Worm (Caenorhabditis elegans): ENCODE results near the gene E04F6.10.

Gene E04F6.10

DNA sequence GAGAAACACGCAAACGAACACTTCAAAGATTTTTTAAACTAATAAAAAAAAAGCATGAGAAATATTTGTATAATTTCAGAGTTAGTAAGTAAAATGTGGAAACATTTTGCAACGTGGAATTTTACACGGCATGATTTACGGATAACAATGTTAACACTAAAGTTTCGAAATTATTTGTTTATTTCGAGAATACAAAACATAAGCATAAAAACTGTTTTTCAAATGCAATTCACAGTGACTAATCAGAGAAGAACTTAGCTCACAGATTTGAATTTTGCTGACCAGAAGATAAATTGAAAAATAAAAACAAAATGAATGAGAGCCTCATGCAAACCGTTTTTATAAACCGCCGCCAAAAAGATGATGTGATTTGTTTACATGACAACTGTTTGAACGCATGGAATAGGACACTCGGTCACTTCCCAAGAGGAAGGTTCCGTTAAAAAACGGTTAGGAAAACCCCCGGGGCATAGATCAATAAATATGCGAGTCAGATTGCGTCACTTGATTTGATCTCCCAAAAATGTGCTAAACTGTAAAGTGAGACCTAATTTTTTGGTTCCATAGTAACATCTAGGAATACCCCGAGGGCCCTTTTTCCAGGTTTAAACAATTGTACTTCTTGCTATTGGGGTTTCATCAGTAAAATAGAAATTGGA, 9.0 kb upstream of the E04F6.10 start, which contains the start of gene clh-3:
Gene clh-3 (minus strand): TSS at position 51 of the 659 bp plus-strand sequence.
- no peak for TF ChIP-seq daf-12 (tag; optimal IDR thresholded peaks at IDR 0.05)
- no peak for TF ChIP-seq fkh-2 (tag; optimal IDR thresholded peaks at IDR 0.05)
- no peak for TF ChIP-seq nhr-76 (tag; optimal IDR thresholded peaks at IDR 0.05)
- no peak for TF ChIP-seq nhr-67 (tag; optimal IDR thresholded peaks at IDR 0.05)
- TF ChIP-seq elt-1 (tag; optimal IDR thresholded peaks at IDR 0.05), result no peak

DNA sequence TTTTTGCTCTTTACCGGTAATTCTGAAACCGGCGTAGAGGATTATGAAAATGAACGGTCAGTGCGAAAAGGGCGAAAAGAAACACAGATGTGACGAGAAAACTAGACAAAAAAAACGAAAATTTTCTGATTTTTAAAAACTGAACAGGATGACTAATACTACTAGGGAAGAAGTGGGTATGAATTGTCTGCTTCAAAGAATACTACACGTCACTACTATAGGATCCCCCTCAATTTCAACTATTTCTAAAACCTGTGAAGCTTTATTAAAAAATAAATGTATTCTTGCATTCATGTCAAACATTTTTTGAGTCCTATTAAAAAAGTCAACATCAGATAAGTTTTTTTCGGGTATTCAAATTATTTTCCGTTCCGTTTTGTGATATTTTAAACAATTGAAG, 7.1 kb upstream of the E04F6.10 start:
- TF ChIP-seq pha-4 (tag; optimal IDR thresholded peaks at IDR 0.05) (no peak), elt-3 (tag; optimal IDR thresholded peaks at IDR 0.05) (no peak), fkh-10 (GFP tag; optimal IDR thresholded peaks at IDR 0.05) (no peak), unc-39 (tag; optimal IDR thresholded peaks at IDR 0.05) (no peak), skn-1 (tag; optimal IDR thresholded peaks at IDR 0.05) (no peak), nhr-12 (tag; optimal IDR thresholded peaks at IDR 0.05) (no peak), eor-1 (tag; optimal IDR thresholded peaks at IDR 0.05) (no peak), egl-5 (tag; optimal IDR thresholded peaks at IDR 0.05) (no peak), nhr-43 (tag; optimal IDR thresholded peaks at IDR 0.05; ENCODE audit: poor library complexity, severe bottlenecking) (no peak), pqm-1 (tag; optimal IDR thresholded peaks at IDR 0.05) (no peak), egl-27 (tag; optimal IDR thresholded peaks at IDR 0.05) (no peak), nhr-28 (tag; optimal IDR thresholded peaks at IDR 0.05) (no peak), elt-2 (tag; optimal IDR thresholded peaks at IDR 0.05) (no peak), ztf-4 (tag; optimal IDR thresholded peaks at IDR 0.05) (no peak), daf-12 (tag; optimal IDR thresholded peaks at IDR 0.05) (no peak), ceh-16 (tag; optimal IDR thresholded peaks at IDR 0.05) (no peak), mml-1 (tag; optimal IDR thresholded peaks at IDR 0.05) (no peak), lin-15B (tag; optimal IDR thresholded peaks at IDR 0.05) (no peak)

DNA sequence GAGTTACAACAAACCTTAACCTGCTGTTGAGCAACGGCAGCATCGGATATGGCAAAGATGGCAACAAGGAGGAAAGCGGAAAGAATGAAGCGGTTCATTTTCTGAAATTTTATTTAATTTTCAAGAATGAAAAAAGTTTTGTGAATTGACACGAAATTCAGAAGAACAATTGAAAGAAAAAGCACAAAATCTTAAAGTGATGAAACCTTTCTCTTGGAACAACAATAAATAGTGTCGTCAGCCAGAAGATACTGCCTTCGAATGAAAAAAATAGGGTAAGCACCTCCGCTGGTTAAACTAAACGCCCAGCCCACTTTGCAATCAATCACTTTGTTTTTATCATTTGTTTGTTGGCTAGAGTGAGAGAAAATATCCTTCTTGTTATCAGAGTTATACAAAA, 4.9 kb downstream of the E04F6.10 start, which contains the start of gene E04F6.9:
Gene E04F6.9 (minus strand): TSS at position 101 of the 400 bp plus-strand sequence.
- TF ChIP-seq egl-27 (tag; optimal IDR thresholded peaks at IDR 0.05), result no peak
- peak; percentile 1 for TF ChIP-seq lin-39 (tag; optimal IDR thresholded peaks at IDR 0.05)

DNA sequence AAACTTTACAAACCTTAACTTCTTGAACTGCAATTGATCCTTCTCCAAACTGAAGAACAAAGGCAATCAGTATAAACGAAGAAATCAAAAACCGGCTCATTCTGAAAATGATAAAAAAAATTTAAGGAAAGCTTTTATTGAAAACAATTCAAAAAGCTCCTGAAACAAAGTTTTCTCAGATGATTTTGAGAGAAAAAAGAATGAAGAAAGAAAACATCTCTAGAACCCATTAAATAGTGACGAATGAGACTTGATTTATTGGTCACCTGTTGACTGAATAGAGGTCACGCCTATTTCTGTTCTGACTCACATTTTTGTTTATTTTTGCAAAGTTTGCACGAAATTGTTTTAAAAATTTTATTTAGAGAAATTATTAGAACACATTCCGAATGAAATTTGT, 5.7 kb downstream of the E04F6.10 start, which contains the start of gene E04F6.8:
Gene E04F6.8 (minus strand): TSS at position 101 of the 400 bp plus-strand sequence.
- TF ChIP-seq nfya-1 (tag; optimal IDR thresholded peaks at IDR 0.05; ENCODE audit: insufficient read depth), result no peak
- no peak for TF ChIP-seq elt-1 (tag; optimal IDR thresholded peaks at IDR 0.05)
- TF ChIP-seq nhr-12 (tag; optimal IDR thresholded peaks at IDR 0.05), result no peak
- TF ChIP-seq egl-5 (tag; optimal IDR thresholded peaks at IDR 0.05), result peak; percentile 82

DNA sequence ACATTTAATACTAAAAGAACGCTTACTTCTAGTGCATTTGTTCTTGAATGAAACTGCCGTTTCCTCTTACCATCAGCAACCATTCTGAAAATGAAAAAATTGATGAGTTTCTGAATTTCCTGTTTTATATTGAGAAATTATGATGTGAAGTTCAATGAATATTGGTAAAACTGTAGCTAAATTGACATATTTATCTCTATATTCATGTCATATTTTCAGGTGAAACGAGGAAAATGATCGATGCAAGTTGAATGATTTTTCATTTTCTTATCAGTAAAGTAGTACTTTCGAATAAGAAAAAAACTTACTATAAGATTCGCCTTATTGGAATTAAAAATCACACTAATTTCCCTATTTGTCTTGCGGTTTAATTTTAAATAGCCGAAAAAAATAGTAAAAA, 6.8 kb downstream of the E04F6.10 start, which contains the start of gene E04F6.15:
Gene E04F6.15 (minus strand): TSS at position 101 of the 400 bp plus-strand sequence.
- TF ChIP-seq tbx-2 (tag; optimal IDR thresholded peaks at IDR 0.05) (no peak), snpc-4 (tag; optimal IDR thresholded peaks at IDR 0.05) (no peak), fos-1 (tag; optimal IDR thresholded peaks at IDR 0.05) (no peak), sea-2 (GFP tag; optimal IDR thresholded peaks at IDR 0.05) (no peak)

DNA sequence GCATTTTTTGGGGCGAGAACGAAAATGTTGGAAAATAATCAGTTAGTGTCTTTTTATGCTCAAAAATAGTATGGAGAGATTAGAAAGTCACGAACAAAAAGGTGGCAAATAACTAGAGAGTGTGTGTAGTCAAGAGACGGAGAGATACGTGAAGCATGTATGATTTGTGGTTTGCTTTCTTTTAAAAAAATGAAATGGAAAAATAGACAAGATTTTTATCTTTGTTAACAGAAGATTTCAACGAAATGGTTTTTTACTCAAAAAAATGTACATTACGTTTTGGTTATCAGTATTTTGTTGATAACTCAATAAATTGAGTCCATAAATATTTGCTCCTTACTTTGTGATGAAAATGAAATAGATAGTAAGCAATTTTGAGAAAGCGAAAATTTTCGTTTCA, 8.8 kb downstream of the E04F6.10 start, which contains the start of gene dhs-7:
Gene dhs-7 (minus strand): TSS at position 277 of the 400 bp plus-strand sequence.
- peak; percentile 67 for TF ChIP-seq elt-2 (tag; optimal IDR thresholded peaks at IDR 0.05)
- TF ChIP-seq R02D3.7 (tag; optimal IDR thresholded peaks at IDR 0.05), result no peak

DNA sequence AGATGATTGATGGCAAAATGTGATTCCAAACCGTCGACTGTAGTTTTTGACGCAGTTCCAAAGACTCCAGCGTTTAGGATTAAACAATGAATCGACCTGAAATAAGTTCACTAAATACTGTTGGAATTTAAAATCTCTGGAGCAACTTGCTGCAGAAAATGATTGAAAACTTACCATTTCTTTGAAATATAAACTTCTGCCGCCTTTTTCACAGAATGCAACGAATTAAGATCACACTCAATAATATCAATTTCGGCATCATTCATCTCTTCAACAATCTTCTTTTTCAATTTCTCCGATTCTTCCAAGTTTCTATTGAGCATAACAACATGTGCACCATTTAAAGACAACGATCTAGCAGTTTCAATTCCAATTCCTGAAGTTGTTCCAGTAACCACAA, 9.3 kb downstream of the E04F6.10 start:
- TF ChIP-seq unc-62 (GFP tag; optimal IDR thresholded peaks at IDR 0.05), result no peak
- TF ChIP-seq nfya-1 (tag; optimal IDR thresholded peaks at IDR 0.05; ENCODE audit: insufficient read depth), result no peak
- no peak for TF ChIP-seq mdl-1 (tag; optimal IDR thresholded peaks at IDR 0.05)
- no peak for TF ChIP-seq nhr-11 (tag; optimal IDR thresholded peaks at IDR 0.05)
- no peak for TF ChIP-seq nhr-237 (tag; optimal IDR thresholded peaks at IDR 0.05)
- no peak for TF ChIP-seq elt-1 (tag; optimal IDR thresholded peaks at IDR 0.05)
- no peak for TF ChIP-seq zag-1 (tag; optimal IDR thresholded peaks at IDR 0.05)
- no peak for TF ChIP-seq sea-2 (GFP tag; optimal IDR thresholded peaks at IDR 0.05)
- TF ChIP-seq fos-1 (tag; optimal IDR thresholded peaks at IDR 0.05), result no peak
- TF ChIP-seq nhr-28 (tag; optimal IDR thresholded peaks at IDR 0.05), result no peak
- TF ChIP-seq aly-2 (tag; optimal IDR thresholded peaks at IDR 0.05), result no peak
- TF ChIP-seq ceh-28 (tag; optimal IDR thresholded peaks at IDR 0.05), result no peak
- no peak for TF ChIP-seq lsy-12 (tag; optimal IDR thresholded peaks at IDR 0.05)
- no peak for TF ChIP-seq egl-27 (tag; optimal IDR thresholded peaks at IDR 0.05)
- TF ChIP-seq nhr-77 (tag; optimal IDR thresholded peaks at IDR 0.05), result no peak
- no peak for TF ChIP-seq R02D3.7 (tag; optimal IDR thresholded peaks at IDR 0.05)
- no peak for TF ChIP-seq nhr-23 (tag; optimal IDR thresholded peaks at IDR 0.05)
- no peak for TF ChIP-seq daf-12 (tag; optimal IDR thresholded peaks at IDR 0.05)
- TF ChIP-seq eor-1 (tag; optimal IDR thresholded peaks at IDR 0.05), result no peak
- TF ChIP-seq skn-1 (tag; optimal IDR thresholded peaks at IDR 0.05), result no peak
